Fruit fly (Drosophila melanogaster) S2 (cell line): Measurements from ENCODE around the gene Rel.

ENCODE experiments used
- CG8478 ChIP-seq: fragments of >200 bp; optimal IDR thresholded peaks from 2 replicates; lab custom pipeline; 2018
- CTCF ChIP-seq, 2 experiments: fragments of >200 bp; optimal IDR thresholded peaks; 2 replicates each; lab custom pipeline; 2018

- TF ChIP-seq CTCF (optimal IDR thresholded peaks at IDR 0.05; lab: Kevin White, UChicago) (no peak), CG8478 (lab: Kevin White, UChicago) (no peak)
These were observed 6.8 kb upstream of the Rel start for dm6 chr3R:9054442-9055118.
